Worm (Caenorhabditis elegans): Measurements from ENCODE around the gene C18H9.1.

The C18H9.1 gene

ce11 chrII:6707496-6708260 is 8.8 kb downstream of the C18H9.1 start:
- TF ChIP-seq ctbp-1 (GFP tag; IDR thresholded peaks at IDR 0.05) (0 out of 2 replicates have a peak, but pooled peaks have one; percentile 45), rbr-2 (tag; optimal IDR thresholded peaks at IDR 0.05) (peak; percentile 7), sdz-12 (GFP tag; optimal IDR thresholded peaks at IDR 0.05) (no peak), lin-29 (GFP tag; IDR thresholded peaks at IDR 0.05) (no peak), skn-1 (tag; optimal IDR thresholded peaks at IDR 0.05) (no peak), ZK337.2 (GFP tag; IDR thresholded peaks at IDR 0.05) (no peak), lin-1 (GFP tag; IDR thresholded peaks at IDR 0.05) (no peak), php-3 (GFP tag; IDR thresholded peaks at IDR 0.05) (no peak), daf-16 (GFP tag; optimal IDR thresholded peaks at IDR 0.05) (peak in 1 of 2 experiments; percentile 58), daf-16 (tag; optimal IDR thresholded peaks at IDR 0.05) (no peak), dmd-6 (GFP tag; IDR thresholded peaks at IDR 0.05) (0 out of 2 replicates have a peak, but pooled peaks have one; percentile 18), egl-43 (GFP tag; IDR thresholded peaks at IDR 0.05) (0 out of 2 replicates have a peak, but pooled peaks have one; percentile 35), nhr-28 (tag; optimal IDR thresholded peaks at IDR 0.05) (no peak), hmg-1.1 (GFP tag; IDR thresholded peaks at IDR 0.05) (no peak), pha-4 (GFP tag; IDR thresholded peaks at IDR 0.05) (no peak), pha-4 (tag; optimal IDR thresholded peaks at IDR 0.05) (no peak), cey-2 (tag; optimal IDR thresholded peaks at IDR 0.05; ENCODE audit: borderline replicate concordance, insufficient read depth) (no peak), mep-1 (tag; optimal IDR thresholded peaks at IDR 0.05) (peak; percentile 20), saeg-2 (GFP tag; IDR thresholded peaks at IDR 0.05) (no peak), hlh-11 (tag; optimal IDR thresholded peaks at IDR 0.05) (peak; percentile 29), hif-1 (tag; optimal IDR thresholded peaks at IDR 0.05) (peak in 1 of 2 experiments; percentile 28), lir-3 (tag; optimal IDR thresholded peaks at IDR 0.05) (no peak), ceh-20 (GFP tag; IDR thresholded peaks at IDR 0.05) (peak; percentile 66; the same call in 1 of the 2 replicates), mdl-1 (tag; optimal IDR thresholded peaks at IDR 0.05) (no peak), unc-62 (GFP tag; optimal IDR thresholded peaks at IDR 0.05 in 1 of 2) (no peak), unc-62 (tag; optimal IDR thresholded peaks at IDR 0.05) (no peak), lsy-2 (tag; optimal IDR thresholded peaks at IDR 0.05) (peak in 1 of 2 experiments; percentile 51), ztf-7 (tag; optimal IDR thresholded peaks at IDR 0.05) (no peak), T26A8.4 (GFP tag; IDR thresholded peaks at IDR 0.05) (no peak), F49E8.2 (tag; optimal IDR thresholded peaks at IDR 0.05; ENCODE audit: borderline replicate concordance) (no peak)

ce11 chrII:6708980-6709379 is 10.1 kb downstream of the C18H9.1 start:
- no peak for TF ChIP-seq spr-1 (tag; optimal IDR thresholded peaks at IDR 0.05)
- TF ChIP-seq ctbp-1 (GFP tag; IDR thresholded peaks at IDR 0.05), result peak; percentile 62
- TF ChIP-seq mes-2 (tag; optimal IDR thresholded peaks at IDR 0.05; ENCODE audit: poor library complexity, severe bottlenecking), result no peak
- TF ChIP-seq ceh-20 (GFP tag; IDR thresholded peaks at IDR 0.05), result peak; percentile 59; the same call in 1 of the 2 replicates
- peak in 1 of 2 experiments; percentile 53 for TF ChIP-seq lsy-2 (tag; optimal IDR thresholded peaks at IDR 0.05)
- TF ChIP-seq madf-9 (GFP tag; conservative IDR thresholded peaks at IDR 0.05), result no peak
- peak in 1 of 2 experiments; percentile 97 for TF ChIP-seq unc-62 (GFP tag; optimal IDR thresholded peaks at IDR 0.05 in 1 of 2)
- TF ChIP-seq unc-62 (tag; optimal IDR thresholded peaks at IDR 0.05), result no peak
- no peak for TF ChIP-seq aly-2 (tag; optimal IDR thresholded peaks at IDR 0.05)
- peak; percentile 25 for TF ChIP-seq rbr-2 (tag; optimal IDR thresholded peaks at IDR 0.05)
- TF ChIP-seq F37D6.2 (tag; optimal IDR thresholded peaks at IDR 0.05), result no peak
- TF ChIP-seq Y105C5A.15 (GFP tag; IDR thresholded peaks at IDR 0.05), result no peak
- peak; percentile 54 for TF ChIP-seq hmg-1.1 (GFP tag; IDR thresholded peaks at IDR 0.05)
- TF ChIP-seq gei-8 (GFP tag; optimal IDR thresholded peaks at IDR 0.05), result no peak
- no peak for TF ChIP-seq hlh-11 (tag; optimal IDR thresholded peaks at IDR 0.05)
- no peak for TF ChIP-seq nhr-41 (GFP tag; IDR thresholded peaks at IDR 0.05)
- TF ChIP-seq nhr-11 (tag; optimal IDR thresholded peaks at IDR 0.05), result peak; percentile 47
- TF ChIP-seq set-16 (GFP tag; IDR thresholded peaks at IDR 0.05), result no peak
- TF ChIP-seq tra-1 (GFP tag; IDR thresholded peaks at IDR 0.05), result peak; percentile 35; the same call in 1 of the 2 replicates
- peak; percentile 77 for TF ChIP-seq mep-1 (tag; optimal IDR thresholded peaks at IDR 0.05)
- TF ChIP-seq nhr-10 (tag; optimal IDR thresholded peaks at IDR 0.05), result no peak
- TF ChIP-seq Y48G9A.11 (GFP tag; IDR thresholded peaks at IDR 0.05), result no peak
- TF ChIP-seq ceh-44 (GFP tag; IDR thresholded peaks at IDR 0.05), result no peak
- TF ChIP-seq spr-3 (GFP tag; optimal IDR thresholded peaks at IDR 0.05), result no peak
- TF ChIP-seq ZK337.2 (GFP tag; IDR thresholded peaks at IDR 0.05), result 0 out of 2 replicates have a peak, but pooled peaks have one; percentile 12
- no peak for TF ChIP-seq madf-5 (GFP tag; IDR thresholded peaks at IDR 0.05)
- no peak for TF ChIP-seq pha-4 (GFP tag; IDR thresholded peaks at IDR 0.05)
- TF ChIP-seq pha-4 (tag; optimal IDR thresholded peaks at IDR 0.05), result no peak
- TF ChIP-seq mdt-29 (GFP tag; IDR thresholded peaks at IDR 0.05), result no peak

Data from whole organism, L4 larva.